Worm (Caenorhabditis elegans) whole organism, L4/young adult: Measurements from ENCODE around the gene fbxb-77.

ENCODE experiments used
- W03F9.2 ChIP-seq: fragments of 150-350 bp; optimal IDR thresholded peaks from 2 replicates; lab custom pipeline; 2014; ENCODE audit warnings: missing biosample characterization, missing genetic modification characterization
- dao-5 ChIP-seq: sonication (generic microtip); optimal IDR thresholded peaks from 2 replicates; lab custom pipeline; 2016; ENCODE audit warnings: missing genotype, missing genetic modification characterization, moderate library complexity, missing compliant biosample characterization
- him-1 ChIP-seq: sonication (generic microtip); optimal IDR thresholded peaks from 2 replicates; lab custom pipeline; 2016; ENCODE audit warnings: missing genotype, missing genetic modification reagents, missing genetic modification characterization, missing compliant biosample characterization

DNA sequence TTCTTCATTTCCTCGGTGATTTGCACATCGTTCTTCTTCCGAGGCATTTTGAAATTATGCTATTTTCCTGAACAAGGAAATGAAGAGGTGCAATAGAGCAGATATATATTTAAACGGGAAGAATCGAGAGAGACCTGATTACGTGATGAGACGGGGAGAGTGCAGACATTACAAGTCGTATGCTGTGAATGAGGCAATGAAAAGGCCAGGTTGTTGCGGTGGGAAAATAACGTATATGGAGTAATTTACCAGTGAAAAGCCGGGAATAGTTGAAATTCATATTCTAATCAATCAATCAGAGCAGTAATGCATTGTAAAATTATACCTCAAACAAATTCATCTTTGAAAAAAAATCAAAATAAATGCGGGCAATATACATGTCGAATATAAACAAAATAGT lies 2.7 kb upstream of the fbxb-77 start, which contains the start of gene Y17G9B.8:
- no peak for TF ChIP-seq him-1 (tag; lab: Kevin White, UChicago)
- no peak for TF ChIP-seq W03F9.2 (tag; lab: Kevin White, UChicago)
- TF ChIP-seq dao-5 (tag; lab: Kevin White, UChicago) = no peak
